Worm (Caenorhabditis elegans) whole organism, L4 larva: ENCODE data around the gene R09E10.1.
A peak's percentile ranks its signal among the peaks of the same experiment; 100 is the strongest.

Source experiments
- R02D3.7 ChIP-seq: fragments of 150-350 bp; sonication (generic microtip); optimal IDR thresholded peaks from 3 replicates; lab custom pipeline; 2014; ENCODE audit warnings: missing biosample characterization, missing genetic modification characterization
- aha-1 ChIP-seq: fragments of 150-350 bp; peaks from one replicate; lab custom pipeline; 2014; ENCODE audit warnings: missing biosample characterization, missing genetic modification characterization
- unc-62 ChIP-seq, 3 experiments: fragments of 150-350 bp in 1 of 3; sonication (generic microtip); optimal IDR thresholded peaks in 2 of 3; peaks in 1 of 3; 1 replicate in 1 of 3; 2 replicates in 2 of 3; lab custom pipeline; 2014 to 2017; ENCODE audit warnings: missing biosample characterization in 3 of 3, missing genetic modification characterization in 3 of 3, missing genetic modification reagents in 3 of 3, missing genotype in 1 of 3

The R09E10.1 gene

ce11 chrIV:10273360-10273759, 49.2 kb downstream of the R09E10.1 start:
- peak in 1 of 2 experiments; percentile 71 for TF ChIP-seq unc-62 (GFP tag; optimal IDR thresholded peaks at IDR 0.05 in 1 of 2; lab: Kevin White, UChicago)
- no peak for TF ChIP-seq unc-62 (tag; optimal IDR thresholded peaks at IDR 0.05; lab: Kevin White, UChicago)
- no peak for TF ChIP-seq R02D3.7
- TF ChIP-seq aha-1 (tag; lab: Kevin White, UChicago), result peak; percentile 95
